Fruit fly (Drosophila melanogaster): Measurements from ENCODE around the gene Snap24.

The Snap24 gene

DNA sequence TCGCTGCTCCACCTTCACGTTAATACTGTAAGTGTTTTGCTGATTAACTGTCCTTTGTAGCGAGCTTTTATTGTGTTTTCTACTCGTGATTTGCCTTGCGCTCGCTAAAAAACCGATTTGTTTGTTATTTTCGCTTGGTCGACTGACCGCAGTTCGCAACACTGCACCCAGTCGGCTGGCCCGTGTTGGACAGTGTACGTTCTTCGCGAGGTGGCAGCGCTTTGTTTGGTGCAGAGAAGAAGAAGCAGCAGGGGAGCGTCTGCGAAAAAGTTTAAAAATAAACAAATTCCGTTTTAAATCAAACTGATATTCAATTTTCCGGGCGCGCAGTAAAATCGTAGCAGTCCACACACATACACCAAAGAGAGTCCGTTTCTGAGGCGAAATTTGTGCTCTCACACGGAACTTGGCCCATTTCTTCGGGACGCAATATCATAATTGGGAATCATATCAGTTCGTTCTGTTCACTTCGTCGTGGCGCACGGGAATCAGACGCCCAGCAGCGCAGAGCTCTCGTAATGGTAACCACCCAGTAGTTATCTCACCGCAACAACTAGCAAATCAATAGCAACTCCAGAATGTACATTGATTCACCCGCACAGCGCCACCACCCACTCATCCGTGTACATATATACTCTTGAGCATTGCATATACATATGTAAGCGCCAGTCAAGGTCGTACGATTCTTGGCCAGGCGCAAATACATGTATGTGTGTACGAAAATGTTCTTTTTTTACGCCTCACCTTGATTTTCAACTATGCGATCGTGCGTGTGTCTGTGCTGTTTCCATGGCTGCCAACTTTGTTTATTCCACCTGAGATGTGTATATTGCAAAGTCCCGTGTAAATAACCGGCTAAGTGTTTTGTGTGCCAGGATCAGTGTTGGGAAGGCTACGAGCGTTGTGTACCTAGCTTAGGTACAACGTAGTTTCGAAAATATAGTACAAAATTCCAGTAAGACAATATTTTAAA is 5.0 kb upstream of the Snap24 start, which contains the start of gene Naa80 (continued):
- TF ChIP-seq Abd-B (GFP tag; optimal IDR thresholded peaks at IDR 0.05), result peak; percentile 15
- TF ChIP-seq CG7271 (tag; optimal IDR thresholded peaks at IDR 0.05), result no peak
- TF ChIP-seq CG2712 (tag; optimal IDR thresholded peaks at IDR 0.05), result peak; percentile 35
- TF ChIP-seq ems (GFP tag; optimal IDR thresholded peaks at IDR 0.05), result peak; percentile 75
- TF ChIP-seq CG4360 (GFP tag; IDR thresholded peaks at IDR 0.05), result 0 out of 2 replicates have a peak, but pooled peaks have one; percentile 11
- TF ChIP-seq CG9609 (GFP tag; optimal IDR thresholded peaks at IDR 0.05), result peak; percentile 78
- no peak for TF ChIP-seq croc (GFP tag; conservative IDR thresholded peaks at IDR 0.05)
- TF ChIP-seq dimm (GFP tag; IDR thresholded peaks at IDR 0.05), result no peak
- TF ChIP-seq nom (GFP tag; optimal IDR thresholded peaks at IDR 0.05), result peak; percentile 71
- TF ChIP-seq zfh2 (GFP tag; optimal IDR thresholded peaks at IDR 0.05), result peak; percentile 89
- TF ChIP-seq vnd (GFP tag; IDR thresholded peaks at IDR 0.05; ENCODE audit: partially characterized antibody), result no peak
- peak; percentile 43 for TF ChIP-seq CG14710 (tag; optimal IDR thresholded peaks at IDR 0.05)
- TF ChIP-seq Spps (tag; optimal IDR thresholded peaks at IDR 0.05), result no peak
- TF ChIP-seq CG16813 (GFP tag; IDR thresholded peaks at IDR 0.05; ENCODE audit: partially characterized antibody), result peak; percentile 46; the same call in 1 of the 3 replicates
- peak; percentile 87 for TF ChIP-seq Ets97D (GFP tag; optimal IDR thresholded peaks at IDR 0.05)
- peak; percentile 38 for TF ChIP-seq da (GFP tag; optimal IDR thresholded peaks at IDR 0.05)
- TF ChIP-seq Dek (tag; optimal IDR thresholded peaks at IDR 0.05), result peak; percentile 34
- no peak for TF ChIP-seq CG15011 (GFP tag; optimal IDR thresholded peaks at IDR 0.05)
- peak; percentile 66 for TF ChIP-seq bab2 (GFP tag; optimal IDR thresholded peaks at IDR 0.05)
- TF ChIP-seq CG4282 (GFP tag; optimal IDR thresholded peaks at IDR 0.05), result peak; percentile 64
- peak; percentile 31 for TF ChIP-seq NK7.1 (GFP tag; optimal IDR thresholded peaks at IDR 0.05)
- peak; percentile 54 for TF ChIP-seq CG10209 (GFP tag; optimal IDR thresholded peaks at IDR 0.05)
- TF ChIP-seq BtbVII (GFP tag; optimal IDR thresholded peaks at IDR 0.05), result peak; percentile 4
- peak; percentile 14 for TF ChIP-seq Hey (tag; optimal IDR thresholded peaks at IDR 0.05)
- no peak for TF ChIP-seq eve (GFP tag; optimal IDR thresholded peaks at IDR 0.05)
- TF ChIP-seq CG13624 (GFP tag; optimal IDR thresholded peaks at IDR 0.05), result peak; percentile 88
- peak; percentile 54 for TF ChIP-seq Sry-δ (GFP tag; optimal IDR thresholded peaks at IDR 0.05)
- no peak for TF ChIP-seq CG11560 (tag; IDR thresholded peaks at IDR 0.05)
- TF ChIP-seq E2f1 (GFP tag; IDR thresholded peaks at IDR 0.05), result peak; percentile 58; the same call in 1 of the 2 replicates
- TF ChIP-seq CG33213 (GFP tag; optimal IDR thresholded peaks at IDR 0.05), result peak; percentile 57
- TF ChIP-seq CG17612 (GFP tag; IDR thresholded peaks at IDR 0.05), result no peak
- peak; percentile 85 for TF ChIP-seq ci (GFP tag; IDR thresholded peaks at IDR 0.05)
- TF ChIP-seq CG17568 (GFP tag; optimal IDR thresholded peaks at IDR 0.05), result no peak
- peak; percentile 95 for TF ChIP-seq Ets65A (GFP tag)
- TF ChIP-seq Max (GFP tag; optimal IDR thresholded peaks at IDR 0.05), result peak; percentile 57
- 0 out of 2 replicates have a peak, but pooled peaks have one; percentile 11 for TF ChIP-seq CG4404 (GFP tag; IDR thresholded peaks at IDR 0.05)
- no peak for TF ChIP-seq CG11695 (GFP tag; IDR thresholded peaks at IDR 0.05)
- TF ChIP-seq CG10462 (GFP tag; optimal IDR thresholded peaks at IDR 0.05), result no peak
- peak; percentile 77 for TF ChIP-seq dpn (GFP tag; optimal IDR thresholded peaks at IDR 0.05)
- peak; percentile 82 for TF ChIP-seq mam (GFP tag; optimal IDR thresholded peaks at IDR 0.05)
- no peak for TF ChIP-seq CG30431 (GFP tag; optimal IDR thresholded peaks at IDR 0.05)
- no peak for TF ChIP-seq zf30C (GFP tag; optimal IDR thresholded peaks at IDR 0.05)
- peak; percentile 45 for TF ChIP-seq Fer3 (tag; optimal IDR thresholded peaks at IDR 0.05)
- no peak for TF ChIP-seq Elba2 (GFP tag; optimal IDR thresholded peaks at IDR 0.05)
- TF ChIP-seq chm (GFP tag; IDR thresholded peaks at IDR 0.05), result peak; percentile 32; the same call in 1 of the 2 replicates
- peak; percentile 56 for TF ChIP-seq BEAF-32 (GFP tag; optimal IDR thresholded peaks at IDR 0.05)
- TF ChIP-seq Atf-2 (GFP tag; optimal IDR thresholded peaks at IDR 0.05), result no peak
- peak; percentile 70 for TF ChIP-seq Rx (GFP tag; IDR thresholded peaks at IDR 0.05)
- TF ChIP-seq Optix (GFP tag; IDR thresholded peaks at IDR 0.05), result no peak

Data from whole organism, embryonic.